Fruit fly (Drosophila melanogaster): ENCODE measurements around the gene par-6.

- TF ChIP-seq jim (GFP tag; optimal IDR thresholded peaks at IDR 0.05) (no peak), psq (GFP tag; optimal IDR thresholded peaks at IDR 0.05) (no peak), Abd-B (GFP tag; optimal IDR thresholded peaks at IDR 0.05) (no peak), usp (GFP tag; optimal IDR thresholded peaks at IDR 0.05) (no peak), tai (GFP tag; optimal IDR thresholded peaks at IDR 0.05) (peak; percentile 33), Jra (GFP tag; optimal IDR thresholded peaks at IDR 0.05) (no peak), Hr83 (GFP tag; optimal IDR thresholded peaks at IDR 0.05; ENCODE audit: poor library complexity, severe bottlenecking) (no peak), sv (GFP tag; optimal IDR thresholded peaks at IDR 0.05) (no peak), br (GFP tag; optimal IDR thresholded peaks at IDR 0.05) (no peak)
Observed at dm6 chrX:17720261-17721052, 17.3 kb downstream of the par-6 start.

All from whole organism, wandering third instar larva.